Fruit fly (Drosophila melanogaster) whole organism, adult: ENCODE data around the gene ric8a.

Source experiments
- CG11617 ChIP-seq: fragments of 200-800 bp; sonication (Bioruptor generic); optimal IDR thresholded peaks from 2 replicates; lab custom pipeline; 2017; ENCODE audit warnings: mild to moderate bottlenecking, missing biosample characterization, missing genetic modification reagents, missing genetic modification characterization
- CG12768 ChIP-seq: fragments of 200-800 bp; sonication (Bioruptor generic); optimal IDR thresholded peaks from 2 replicates; lab custom pipeline; 2017; ENCODE audit warnings: missing biosample characterization, missing genetic modification characterization, mild to moderate bottlenecking, moderate library complexity, missing genetic modification reagents
- CG14711 ChIP-seq: fragments of 200-800 bp; sonication (Bioruptor generic); optimal IDR thresholded peaks from 2 replicates; lab custom pipeline; 2018; ENCODE audit warnings: missing biosample characterization, mild to moderate bottlenecking, missing genetic modification characterization, moderate library complexity
- CG1620 ChIP-seq: fragments of 200-800 bp; sonication (Bioruptor generic); optimal IDR thresholded peaks from 2 replicates; lab custom pipeline; 2016; ENCODE audit warnings: missing biosample characterization, missing genetic modification characterization
- CG33017 ChIP-seq: fragments of 200-800 bp; sonication (Bioruptor generic); optimal IDR thresholded peaks from 2 replicates; lab custom pipeline; 2018; ENCODE audit warnings: missing biosample characterization, mild to moderate bottlenecking, missing genetic modification characterization, moderate library complexity
- CG5204 ChIP-seq: fragments of 200-800 bp; sonication (Bioruptor generic); optimal IDR thresholded peaks from 2 replicates; lab custom pipeline; 2016; ENCODE audit warnings: missing biosample characterization, missing genetic modification characterization
- CG7045 ChIP-seq: fragments of 200-800 bp; sonication (Bioruptor generic); optimal IDR thresholded peaks from 2 replicates; lab custom pipeline; 2017; ENCODE audit warnings: missing biosample characterization, mild to moderate bottlenecking, missing genetic modification characterization
- CG7101 ChIP-seq: fragments of 200-800 bp; sonication (Bioruptor generic); optimal IDR thresholded peaks from 2 replicates; lab custom pipeline; 2018; ENCODE audit warnings: missing biosample characterization, mild to moderate bottlenecking, missing genetic modification characterization, moderate library complexity
- Clk ChIP-seq: fragments of 200-800 bp; sonication (Bioruptor generic); optimal IDR thresholded peaks from 2 replicates; lab custom pipeline; 2017; ENCODE audit warnings: missing biosample characterization, missing genetic modification characterization
- Crg-1 ChIP-seq: fragments of 200-800 bp; sonication (Bioruptor generic); optimal IDR thresholded peaks from 2 replicates; lab custom pipeline; 2016; ENCODE audit warnings: missing biosample characterization, missing genetic modification characterization
- Hr96 ChIP-seq: fragments of 200-800 bp; sonication (Bioruptor generic); optimal IDR thresholded peaks from 2 replicates; lab custom pipeline; 2016; ENCODE audit warnings: missing biosample characterization, missing genetic modification characterization
- Mnt ChIP-seq: fragments of 200-800 bp; sonication (Bioruptor generic); optimal IDR thresholded peaks from 2 replicates; lab custom pipeline; 2016; ENCODE audit warnings: missing biosample characterization, mild to moderate bottlenecking, missing genetic modification characterization
- bab1 ChIP-seq: fragments of 200-800 bp; sonication (Bioruptor generic); optimal IDR thresholded peaks from 3 replicates; lab custom pipeline; 2019; ENCODE audit warnings: missing biosample characterization, mild to moderate bottlenecking, missing genetic modification characterization, moderate library complexity
- cic ChIP-seq: fragments of 200-800 bp; sonication (Bioruptor generic); optimal IDR thresholded peaks from 2 replicates; lab custom pipeline; 2017; ENCODE audit warnings: missing biosample characterization, mild to moderate bottlenecking, missing genetic modification characterization, moderate library complexity
- cnc ChIP-seq, 2 experiments: fragments of >200 bp; optimal IDR thresholded peaks; 2 replicates each; lab custom pipeline; 2017
- kay ChIP-seq: fragments of 200-800 bp; sonication (Bioruptor generic); peaks from one replicate; lab custom pipeline; 2016; ENCODE audit warnings: missing biosample characterization, missing genetic modification characterization, borderline replicate concordance
- ovo ChIP-seq: fragments of 200-800 bp; sonication (Bioruptor generic); optimal IDR thresholded peaks from 2 replicates; lab custom pipeline; 2016; ENCODE audit warnings: missing biosample characterization, missing genetic modification characterization
- pad ChIP-seq: fragments of 200-800 bp; sonication (Bioruptor generic); optimal IDR thresholded peaks from 3 replicates; lab custom pipeline; 2017; ENCODE audit warnings: missing biosample characterization, missing genetic modification characterization, mild to moderate bottlenecking, moderate library complexity, missing genetic modification reagents
- tj ChIP-seq: fragments of 200-800 bp; sonication (Bioruptor generic); optimal IDR thresholded peaks from 3 replicates; lab custom pipeline; 2017; ENCODE audit warnings: missing biosample characterization, mild to moderate bottlenecking, missing genetic modification characterization, moderate library complexity
- toe ChIP-seq: fragments of 200-800 bp; sonication (Bioruptor generic); optimal IDR thresholded peaks from 2 replicates; lab custom pipeline; 2016; ENCODE audit warnings: missing biosample characterization, missing genetic modification characterization

The ric8a gene

DNA sequence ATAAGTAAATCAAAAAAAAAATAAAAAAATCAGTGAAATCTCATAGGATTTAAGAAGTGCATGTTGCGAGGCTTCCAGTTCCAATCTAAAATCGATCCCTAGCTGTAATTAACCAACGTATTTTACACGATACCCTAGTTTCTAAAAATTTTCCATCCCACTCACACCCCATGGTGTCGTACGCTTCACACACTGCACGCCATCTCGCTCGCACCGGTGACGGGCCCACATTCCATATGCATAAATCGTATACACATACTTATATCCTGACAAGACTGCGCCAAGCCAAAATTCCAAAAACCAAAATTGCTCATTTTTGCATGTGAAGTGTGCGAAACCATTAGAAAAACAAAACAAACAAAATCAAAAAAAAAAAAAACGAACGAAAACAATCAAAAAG, 947 bp upstream of the ric8a start:
- TF ChIP-seq cnc (optimal IDR thresholded peaks at IDR 0.05; lab: Kevin White, UChicago) (no peak), ovo (GFP tag; lab: Kevin White, UChicago) (no peak), CG7045 (GFP tag; lab: Kevin White, UChicago) (no peak), CG12768 (GFP tag; lab: Kevin White, UChicago) (no peak), Hr96 (no peak)

DNA sequence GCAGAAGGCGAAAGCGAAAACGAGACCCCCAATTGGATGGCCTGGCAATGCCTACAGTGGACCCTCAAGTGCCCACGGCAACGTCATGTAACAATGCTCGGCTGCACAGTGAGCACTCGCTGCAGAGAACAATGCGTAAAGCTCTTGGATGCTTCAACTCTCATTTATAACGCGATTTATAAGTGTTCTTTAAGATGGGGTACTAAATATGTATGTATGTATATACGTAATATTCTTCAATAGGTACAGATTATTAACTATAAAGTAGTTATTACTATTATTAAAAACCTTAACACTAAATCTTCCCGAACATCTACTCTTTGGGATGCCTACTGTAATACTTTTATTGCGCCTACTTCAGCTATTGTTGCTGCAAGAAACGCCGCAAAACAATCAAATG, 10.1 kb downstream of the ric8a start:
- TF ChIP-seq CG33017 (tag; lab: Kevin White, UChicago) (no peak), bab1 (GFP tag; lab: Kevin White, UChicago) (no peak), CG7045 (GFP tag; lab: Kevin White, UChicago) (no peak), CG11617 (GFP tag; lab: Kevin White, UChicago) (no peak), pad (GFP tag; lab: Kevin White, UChicago) (no peak), cic (no peak), Hr96 (no peak), Clk (GFP tag; lab: Kevin White, UChicago) (no peak), toe (GFP tag; lab: Kevin White, UChicago) (no peak), tj (GFP tag; lab: Kevin White, UChicago) (no peak), CG5204 (GFP tag; lab: Kevin White, UChicago) (no peak), CG12768 (GFP tag; lab: Kevin White, UChicago) (no peak), CG14711 (tag; lab: Kevin White, UChicago) (no peak), ovo (GFP tag; lab: Kevin White, UChicago) (no peak)

DNA sequence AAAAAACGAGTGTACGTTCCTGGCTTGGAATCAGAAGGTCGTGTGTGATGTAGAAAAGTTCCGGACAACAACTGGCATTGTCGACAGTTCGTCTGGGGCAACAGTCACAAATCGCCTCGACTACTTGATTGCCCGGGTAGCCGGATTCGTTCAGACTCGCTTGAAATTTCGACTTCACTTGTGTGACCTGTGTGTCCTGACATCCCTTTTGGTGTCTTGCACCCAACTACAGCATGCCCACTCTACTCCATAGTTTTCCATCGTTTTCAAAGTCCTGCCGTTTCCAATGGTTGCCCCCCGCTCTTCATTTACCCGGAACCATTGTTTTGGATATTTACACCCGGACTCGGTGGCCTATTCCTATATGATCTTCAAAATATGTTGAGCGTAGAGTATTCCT, 11.6 kb downstream of the ric8a start, which contains the start of gene Erk7:
TSS of gene Erk7 (minus strand) at position 101 of the 400 bp plus-strand sequence.
- no peak for TF ChIP-seq pad (GFP tag; lab: Kevin White, UChicago)
- TF ChIP-seq Clk (GFP tag; lab: Kevin White, UChicago) = no peak
- TF ChIP-seq CG7045 (GFP tag; lab: Kevin White, UChicago) = no peak
- no peak for TF ChIP-seq cnc (optimal IDR thresholded peaks at IDR 0.05; lab: Kevin White, UChicago)
- no peak for TF ChIP-seq CG5204 (GFP tag; lab: Kevin White, UChicago)
- no peak for TF ChIP-seq toe (GFP tag; lab: Kevin White, UChicago)
- no peak for TF ChIP-seq Crg-1 (GFP tag; lab: Kevin White, UChicago)
- TF ChIP-seq ovo (GFP tag; lab: Kevin White, UChicago) = no peak
- no peak for TF ChIP-seq CG12768 (GFP tag; lab: Kevin White, UChicago)
- no peak for TF ChIP-seq CG7101 (tag; lab: Kevin White, UChicago)
- TF ChIP-seq CG14711 (tag; lab: Kevin White, UChicago) = no peak
- TF ChIP-seq CG1620 (GFP tag; lab: Kevin White, UChicago) = no peak
- TF ChIP-seq bab1 (GFP tag; lab: Kevin White, UChicago) = no peak
- TF ChIP-seq tj (GFP tag; lab: Kevin White, UChicago) = no peak
- TF ChIP-seq kay (GFP tag; lab: Kevin White, UChicago) = no peak
- no peak for TF ChIP-seq CG33017 (tag; lab: Kevin White, UChicago)
- no peak for TF ChIP-seq Hr96

- TF ChIP-seq bab1 (GFP tag; lab: Kevin White, UChicago) = no peak
These were observed 13.9 kb downstream of the ric8a start, which contains the start of gene CG17440 for dm6 chrX:9269825-9270224. Gene CG17440 (minus strand): TSS chrX:9269925.

DNA sequence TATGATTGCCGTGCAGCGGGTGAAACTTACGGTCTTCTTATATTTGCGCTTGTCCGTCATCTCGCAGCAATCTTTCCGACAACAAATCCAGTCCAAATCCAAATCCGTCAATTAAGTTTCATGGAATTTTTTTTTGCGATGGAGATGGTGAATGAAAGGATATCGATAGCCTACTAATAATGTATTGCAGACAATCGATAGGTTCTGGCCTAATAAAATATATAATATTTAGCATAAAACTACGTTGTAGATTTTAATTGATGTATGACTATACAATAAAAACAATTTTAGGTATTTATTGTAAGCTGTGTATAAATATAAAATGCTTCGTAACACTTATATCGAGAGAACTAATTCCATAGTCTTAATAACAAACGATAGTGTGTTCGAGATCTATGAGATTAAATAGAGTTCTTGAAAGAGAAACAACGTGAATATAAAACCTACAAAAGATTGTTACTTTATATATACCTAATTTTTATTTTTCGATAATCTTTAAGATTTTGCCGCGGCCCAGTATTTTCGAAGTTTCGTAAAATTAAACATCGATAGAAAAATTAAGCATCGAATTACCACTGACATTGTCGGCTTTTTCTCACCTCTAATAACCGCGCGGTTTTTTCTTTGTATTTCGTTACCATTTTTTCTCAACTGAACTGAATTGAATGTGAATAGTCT, 17.0 kb downstream of the ric8a start, which contains the start of the genes Cfp1 and Aladin:
TSS of gene Cfp1 (minus strand) at position 131 of the 678 bp plus-strand sequence.
TSS of gene Aladin (plus strand) at position 584 of the 678 bp plus-strand sequence.
- TF ChIP-seq CG7101 (tag; lab: Kevin White, UChicago) (no peak), CG5204 (GFP tag; lab: Kevin White, UChicago) (no peak), CG7045 (GFP tag; lab: Kevin White, UChicago) (no peak), CG33017 (tag; lab: Kevin White, UChicago) (no peak), pad (GFP tag; lab: Kevin White, UChicago) (no peak)

DNA sequence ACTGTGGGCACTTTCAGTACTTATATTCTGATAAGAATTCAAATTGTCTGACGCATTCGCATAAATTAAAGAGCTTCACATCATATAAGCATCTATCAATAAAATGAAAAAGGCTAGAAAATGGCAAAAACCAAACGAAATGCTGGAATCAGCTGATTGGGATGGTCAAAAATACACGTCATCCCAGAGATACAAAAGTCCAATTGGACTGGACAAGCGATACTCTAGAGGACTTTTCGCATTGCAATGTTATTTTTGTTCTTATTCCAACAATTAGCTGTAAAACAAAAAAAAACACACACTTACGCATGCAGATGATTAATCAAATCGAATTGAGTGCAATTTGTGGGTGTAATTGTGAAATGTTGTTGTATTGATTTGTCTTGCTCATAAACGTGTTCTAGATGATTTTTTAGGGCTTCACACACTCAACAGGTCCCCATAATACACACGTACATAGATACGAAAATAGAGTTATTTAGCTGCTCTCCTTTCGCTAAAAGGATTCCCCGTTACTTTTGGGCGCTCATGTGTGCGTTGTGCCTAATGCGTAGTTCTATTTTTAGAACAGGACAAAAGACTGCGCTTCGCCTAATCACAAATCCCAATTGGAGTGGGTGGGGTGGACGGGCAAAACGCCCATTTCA, 26.2 kb downstream of the ric8a start:
- TF ChIP-seq Mnt (GFP tag; lab: Kevin White, UChicago) (no peak), CG14711 (tag; lab: Kevin White, UChicago) (no peak), pad (GFP tag; lab: Kevin White, UChicago) (peak; percentile 40), CG5204 (GFP tag; lab: Kevin White, UChicago) (no peak), kay (GFP tag; lab: Kevin White, UChicago) (no peak), CG12768 (GFP tag; lab: Kevin White, UChicago) (no peak)
